Worm (Caenorhabditis elegans) whole organism, late embryonic: Measurements from ENCODE around the gene imp-2.

Experiments used
- ceh-34 ChIP-seq: sonication (generic microtip); optimal IDR thresholded peaks from 2 replicates; lab custom pipeline; 2016; ENCODE audit warnings: mild to moderate bottlenecking, missing genetic modification characterization, missing compliant biosample characterization
- eyg-1 ChIP-seq: sonication (generic microtip); optimal IDR thresholded peaks from 2 replicates; lab custom pipeline; 2016; ENCODE audit warnings: missing genotype, missing genetic modification characterization, missing compliant biosample characterization
- hlh-30 ChIP-seq: sonication (generic microtip); optimal IDR thresholded peaks from 2 replicates; lab custom pipeline; 2017; ENCODE audit warnings: antibody characterized with exemption, missing genetic modification characterization, missing compliant biosample characterization; ENCODE audit not compliant: insufficient read depth
- nfya-1 ChIP-seq: sonication (generic microtip); optimal IDR thresholded peaks from 2 replicates; lab custom pipeline; 2017; ENCODE audit warnings: missing genetic modification characterization, mild to moderate bottlenecking, missing compliant biosample characterization, antibody characterized with exemption, moderate library complexity
- sdc-2 ChIP-seq: sonication (generic microtip); optimal IDR thresholded peaks from 2 replicates; lab custom pipeline; 2016; ENCODE audit warnings: missing genotype, missing genetic modification characterization, missing compliant biosample characterization
- unc-86 ChIP-seq: sonication (generic microtip); optimal IDR thresholded peaks from 2 replicates; lab custom pipeline; 2016; ENCODE audit warnings: missing genetic modification characterization, missing compliant biosample characterization

DNA sequence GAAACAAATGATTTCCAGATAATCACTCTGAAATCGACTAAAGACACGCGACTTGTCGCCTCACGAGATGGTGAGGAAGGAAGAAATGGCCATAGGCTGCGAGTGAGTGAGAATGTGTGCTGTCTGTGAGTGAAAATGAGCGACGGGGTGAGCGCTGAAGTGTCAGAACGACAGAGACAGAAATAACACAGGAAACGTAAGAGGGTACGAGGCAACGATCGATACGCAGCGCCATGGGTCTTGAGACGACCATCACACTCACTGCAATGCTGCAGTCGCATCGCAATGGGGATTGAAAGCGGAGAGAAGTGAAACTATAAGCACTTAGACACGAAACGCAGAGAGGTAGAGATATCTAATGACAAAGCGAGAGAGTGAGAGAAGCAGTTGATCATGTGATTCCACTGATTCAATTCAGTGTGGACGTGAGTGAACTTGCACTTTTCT, 35.9 kb downstream of the imp-2 start:
- TF ChIP-seq hlh-30: peak; percentile 97
- no peak for TF ChIP-seq unc-86 (tag; lab: Kevin White, UChicago)
- peak; percentile 27 for TF ChIP-seq eyg-1 (tag; lab: Kevin White, UChicago)
- peak; percentile 43 for TF ChIP-seq sdc-2 (tag; lab: Kevin White, UChicago)
- peak; percentile 95 for TF ChIP-seq ceh-34 (tag; lab: Kevin White, UChicago)
- TF ChIP-seq nfya-1 (tag; lab: Kevin White, UChicago): peak; percentile 97
